Worm (Caenorhabditis elegans) whole organism, young adult: ENCODE measurements around the gene F10G7.10.

Experiments
- F22D6.2 ChIP-seq: sonication (generic microtip); optimal IDR thresholded peaks from 2 replicates; lab custom pipeline; 2016; ENCODE audit warnings: mild to moderate bottlenecking, missing genetic modification characterization, missing compliant biosample characterization
- F37B4.10 ChIP-seq: fragments of 200-800 bp; sonication (Bioruptor generic); IDR thresholded peaks from 2 replicates; pipeline ENCODE4 v1.3.6; 2022; ENCODE audit warnings: missing genetic modification characterization, missing compliant biosample characterization
- F57C9.4 ChIP-seq: sonication (generic microtip); optimal IDR thresholded peaks from 2 replicates; lab custom pipeline; 2017; ENCODE audit warnings: mild to moderate bottlenecking, missing genetic modification characterization, missing compliant biosample characterization
- Y67H2A.10 ChIP-seq: fragments of 200-800 bp; sonication (Bioruptor generic); conservative IDR thresholded peaks from 2 replicates; pipeline ENCODE4 v1.3.6; 2022; ENCODE audit warnings: missing genetic modification reagents, missing genetic modification characterization, missing compliant biosample characterization
- ama-1 ChIP-seq, 3 experiments: fragments of 150-350 bp in 1 of 3; sonication (generic microtip) in 2 of 3; optimal IDR thresholded peaks; 2 replicates each; lab custom pipeline; 2014 to 2018; ENCODE audit warnings: missing biosample characterization in 2 of 3, missing genetic modification characterization in 2 of 3, missing genetic modification reagents in 2 of 3
- attf-6 ChIP-seq: fragments of 200-800 bp; sonication (Bioruptor generic); IDR thresholded peaks from 2 replicates; pipeline ENCODE4 v1.3.6; 2022; ENCODE audit warnings: missing genetic modification reagents, missing genetic modification characterization, missing compliant biosample characterization
- bed-2 ChIP-seq: fragments of 200-800 bp; sonication (Bioruptor generic); IDR thresholded peaks from 2 replicates; pipeline ENCODE4 v1.3.6; 2022; ENCODE audit warnings: missing genetic modification reagents, missing genetic modification characterization, missing compliant biosample characterization
- ekl-4 ChIP-seq: fragments of 200-800 bp; sonication (Bioruptor generic); IDR thresholded peaks from 2 replicates; pipeline ENCODE4 v1.3.6; 2022; ENCODE audit warnings: missing genetic modification reagents, missing genetic modification characterization, missing compliant biosample characterization
- ets-4 ChIP-seq: fragments of 200-800 bp; sonication (Bioruptor generic); optimal IDR thresholded peaks from 2 replicates; lab custom pipeline; 2018; ENCODE audit warnings: mild to moderate bottlenecking, missing genetic modification characterization, missing compliant biosample characterization
- mxl-1 ChIP-seq: sonication (generic microtip); optimal IDR thresholded peaks from 2 replicates; lab custom pipeline; 2016; ENCODE audit warnings: missing genetic modification characterization, missing compliant biosample characterization
- pha-4 ChIP-seq: fragments of 150-350 bp; sonication (generic microtip); optimal IDR thresholded peaks from 2 replicates; lab custom pipeline; 2014; ENCODE audit warnings: missing biosample characterization, missing genetic modification reagents, missing genetic modification characterization
- tbp1 ChIP-seq: fragments of 200-800 bp; sonication (Bioruptor generic); optimal IDR thresholded peaks from 2 replicates; lab custom pipeline; 2018; ENCODE audit warnings: mild to moderate bottlenecking, missing genetic modification characterization, missing compliant biosample characterization
- unc-130 ChIP-seq: sonication (generic microtip); optimal IDR thresholded peaks from 2 replicates; lab custom pipeline; 2016; ENCODE audit warnings: missing genetic modification reagents, missing genetic modification characterization, missing compliant biosample characterization

ce11 chrII:4710120-4710519 lies 15.9 kb downstream of the F10G7.10 start, which contains the start of gene tag-151:
- TF ChIP-seq tbp1 = no peak
- TF ChIP-seq F22D6.2 (tag; lab: Kevin White, UChicago) = no peak
- TF ChIP-seq bed-2 (GFP tag; lab: Robert Waterston, UW) = no peak
- no peak for TF ChIP-seq attf-6 (GFP tag; lab: Robert Waterston, UW)
- peak; percentile 46 for TF ChIP-seq unc-130
- TF ChIP-seq ekl-4 (GFP tag; lab: Robert Waterston, UW) = peak; percentile 49; the same call in 1 of the 2 replicates
- no peak for TF ChIP-seq F37B4.10 (GFP tag; lab: Robert Waterston, UW)
- TF ChIP-seq ama-1 (optimal IDR thresholded peaks at IDR 0.05; lab: Kevin White, UChicago) = no peak
- TF ChIP-seq ama-1 (GFP tag; optimal IDR thresholded peaks at IDR 0.05; lab: Kevin White, UChicago) = peak in 1 of 2 experiments; percentile 71
- TF ChIP-seq Y67H2A.10 (GFP tag; lab: Robert Waterston, UW) = no peak
- TF ChIP-seq mxl-1 (tag; lab: Kevin White, UChicago) = no peak
- TF ChIP-seq ets-4 = no peak
- no peak for TF ChIP-seq F57C9.4 (tag; lab: Kevin White, UChicago)
- no peak for TF ChIP-seq pha-4 (tag; lab: Kevin White, UChicago)
